Worm (Caenorhabditis elegans): Measurements from ENCODE around the gene F08F1.4.

Gene F08F1.4

DNA sequence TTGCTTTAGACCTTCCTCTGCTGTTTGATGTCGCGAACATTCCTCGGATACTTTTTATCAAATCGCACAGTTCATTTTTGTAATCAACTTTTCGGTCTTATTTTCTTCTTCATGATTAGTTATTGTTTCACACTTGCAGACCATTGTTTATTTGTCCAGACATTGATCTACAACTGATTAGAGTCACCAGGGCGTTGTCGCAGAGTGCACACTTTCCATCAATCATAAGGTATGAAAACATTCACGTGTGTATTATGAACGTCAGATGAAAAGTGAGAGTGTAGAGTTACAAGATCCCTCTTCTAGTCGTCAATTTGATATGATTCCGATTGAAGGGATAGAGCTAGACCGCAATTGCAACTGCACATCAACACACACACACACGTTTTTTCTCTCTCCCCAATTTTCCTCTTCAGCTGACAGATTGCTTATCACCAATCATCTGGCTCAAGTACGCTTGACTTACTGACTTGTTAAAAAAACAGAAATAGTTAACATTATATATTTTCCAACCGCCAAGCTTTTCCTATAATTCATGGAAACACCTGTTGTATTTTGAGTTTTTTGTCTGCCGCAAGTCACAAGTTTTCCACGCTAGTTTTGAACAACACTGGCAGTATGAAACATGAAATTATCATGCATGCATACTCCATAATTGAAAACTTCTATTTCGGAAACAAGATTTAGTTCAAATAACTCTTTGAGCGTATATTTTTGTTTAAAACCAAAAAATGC lies 26.9 kb downstream of the F08F1.4 start:
- TF ChIP-seq tbx-11 (GFP tag; IDR thresholded peaks at IDR 0.05) (no peak), pes-1 (GFP tag; IDR thresholded peaks at IDR 0.05) (no peak), tbx-37 (GFP tag; conservative IDR thresholded peaks at IDR 0.05) (no peak), B0310.2 (tag; optimal IDR thresholded peaks at IDR 0.05) (no peak), ceh-13 (GFP tag; optimal IDR thresholded peaks at IDR 0.05) (no peak), F13C5.2 (tag; optimal IDR thresholded peaks at IDR 0.05) (no peak), flt-1 (GFP tag; IDR thresholded peaks at IDR 0.05) (no peak), hmg-4 (GFP tag; optimal IDR thresholded peaks at IDR 0.05) (no peak), tra-4 (tag; optimal IDR thresholded peaks at IDR 0.05) (no peak), sea-1 (GFP tag; conservative IDR thresholded peaks at IDR 0.05) (no peak), scrt-1 (GFP tag; IDR thresholded peaks at IDR 0.05) (no peak), ceh-36 (tag; optimal IDR thresholded peaks at IDR 0.05) (no peak), hmbx-1 (tag; optimal IDR thresholded peaks at IDR 0.05) (no peak), ama-1 (optimal IDR thresholded peaks at IDR 0.05) (no peak), hnd-1 (tag; optimal IDR thresholded peaks at IDR 0.05) (no peak)

DNA sequence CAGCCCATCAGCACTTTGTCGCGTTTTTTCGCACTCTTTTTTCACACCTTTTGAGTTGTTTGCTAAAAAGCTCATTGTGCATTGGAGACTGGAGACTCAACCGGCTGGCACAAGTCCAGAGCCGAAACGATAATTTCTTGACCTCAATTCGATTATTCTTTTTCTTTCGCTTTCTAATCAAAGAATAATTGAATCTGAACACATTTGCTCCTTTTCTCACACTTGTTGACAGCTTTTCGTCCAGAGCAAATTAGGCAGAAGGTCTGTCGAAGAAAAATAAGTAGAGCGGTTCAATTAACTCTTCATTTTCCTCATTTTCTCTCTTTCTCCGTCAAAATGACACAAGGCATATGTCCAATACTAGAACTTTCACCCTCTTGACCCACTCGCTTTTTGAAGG lies 31.7 kb downstream of the F08F1.4 start:
- no peak for TF ChIP-seq pes-1 (GFP tag; IDR thresholded peaks at IDR 0.05)
- no peak for TF ChIP-seq hnd-1 (tag; optimal IDR thresholded peaks at IDR 0.05)

DNA sequence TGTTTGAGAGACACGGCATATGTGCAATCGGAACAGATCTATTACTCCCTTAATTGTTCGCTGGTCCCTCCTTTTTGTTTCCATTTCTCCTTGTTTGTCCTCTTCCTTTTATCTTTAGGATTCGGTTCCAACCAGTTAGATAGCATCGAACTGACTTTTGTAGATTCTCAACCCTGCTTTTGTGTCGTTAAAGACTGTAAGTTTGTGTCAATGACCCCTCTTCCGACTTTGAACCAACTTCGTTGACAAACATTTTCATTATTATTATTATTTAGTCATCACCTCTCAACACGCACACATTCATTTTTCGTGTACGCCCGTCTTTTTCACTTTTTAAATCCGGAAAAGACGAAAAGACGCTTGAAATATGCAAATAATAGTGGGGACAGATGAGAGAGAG lies 32.9 kb downstream of the F08F1.4 start, which contains the start of gene F16F9.1:
Gene F16F9.1 (plus strand): TSS at position 301 of the 400 bp plus-strand sequence.
- TF ChIP-seq ets-7 (tag; optimal IDR thresholded peaks at IDR 0.05) (no peak), ama-1 (optimal IDR thresholded peaks at IDR 0.05) (no peak), hnd-1 (tag; optimal IDR thresholded peaks at IDR 0.05) (no peak), B0310.2 (tag; optimal IDR thresholded peaks at IDR 0.05) (no peak), hmg-4 (GFP tag; optimal IDR thresholded peaks at IDR 0.05) (no peak), aly-1 (tag; optimal IDR thresholded peaks at IDR 0.05) (no peak), F13C5.2 (tag; optimal IDR thresholded peaks at IDR 0.05) (no peak), pes-1 (GFP tag; IDR thresholded peaks at IDR 0.05) (no peak), ceh-36 (tag; optimal IDR thresholded peaks at IDR 0.05) (no peak), ceh-13 (GFP tag; optimal IDR thresholded peaks at IDR 0.05) (no peak), tbx-37 (GFP tag; conservative IDR thresholded peaks at IDR 0.05) (no peak), hmbx-1 (tag; optimal IDR thresholded peaks at IDR 0.05) (no peak), tra-4 (tag; optimal IDR thresholded peaks at IDR 0.05) (no peak), scrt-1 (GFP tag; IDR thresholded peaks at IDR 0.05) (no peak), flt-1 (GFP tag; IDR thresholded peaks at IDR 0.05) (no peak), sea-1 (GFP tag; conservative IDR thresholded peaks at IDR 0.05) (no peak), tbx-11 (GFP tag; IDR thresholded peaks at IDR 0.05) (no peak)

DNA sequence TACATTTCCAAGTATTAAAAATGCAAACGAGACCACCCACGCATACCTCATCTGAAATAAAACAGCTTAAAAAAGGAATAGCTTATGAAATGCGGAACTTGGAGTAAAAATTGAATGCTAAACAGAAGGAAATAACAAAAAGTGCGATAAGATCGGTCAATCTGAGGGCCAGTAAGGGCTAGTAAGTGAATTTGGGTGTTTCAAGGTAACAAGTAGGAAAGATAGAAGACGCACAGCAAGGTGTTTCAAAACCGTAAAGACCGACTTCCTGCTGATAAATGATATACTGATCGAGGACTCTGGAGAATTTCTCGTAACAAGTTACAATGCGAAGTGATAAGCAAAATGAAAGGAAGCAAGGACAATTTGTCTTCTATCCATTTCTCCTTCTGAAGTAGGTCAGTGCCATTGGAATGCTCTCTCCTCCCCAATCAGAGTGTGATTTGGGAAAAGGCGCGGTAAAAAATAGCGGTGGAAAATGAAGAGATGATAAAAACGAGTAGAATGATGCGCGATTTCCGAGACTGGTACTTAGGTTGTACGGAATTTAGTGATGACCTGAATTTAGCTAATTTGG lies 42.4 kb downstream of the F08F1.4 start, which contains the start of gene dpy-6:
Gene dpy-6 (minus strand): TSS at position 51 of the 577 bp plus-strand sequence.
- TF ChIP-seq aly-1 (tag; optimal IDR thresholded peaks at IDR 0.05) (no peak), hnd-1 (tag; optimal IDR thresholded peaks at IDR 0.05) (no peak), B0310.2 (tag; optimal IDR thresholded peaks at IDR 0.05) (no peak), hmg-4 (GFP tag; optimal IDR thresholded peaks at IDR 0.05) (no peak), ama-1 (optimal IDR thresholded peaks at IDR 0.05) (no peak), hmbx-1 (tag; optimal IDR thresholded peaks at IDR 0.05) (no peak), scrt-1 (GFP tag; IDR thresholded peaks at IDR 0.05) (no peak), ceh-13 (GFP tag; optimal IDR thresholded peaks at IDR 0.05) (no peak), tra-4 (tag; optimal IDR thresholded peaks at IDR 0.05) (no peak), F13C5.2 (tag; optimal IDR thresholded peaks at IDR 0.05) (no peak), tbx-37 (GFP tag; conservative IDR thresholded peaks at IDR 0.05) (no peak), tbx-11 (GFP tag; IDR thresholded peaks at IDR 0.05) (no peak), pes-1 (GFP tag; IDR thresholded peaks at IDR 0.05) (no peak), sea-1 (GFP tag; conservative IDR thresholded peaks at IDR 0.05) (no peak)

DNA sequence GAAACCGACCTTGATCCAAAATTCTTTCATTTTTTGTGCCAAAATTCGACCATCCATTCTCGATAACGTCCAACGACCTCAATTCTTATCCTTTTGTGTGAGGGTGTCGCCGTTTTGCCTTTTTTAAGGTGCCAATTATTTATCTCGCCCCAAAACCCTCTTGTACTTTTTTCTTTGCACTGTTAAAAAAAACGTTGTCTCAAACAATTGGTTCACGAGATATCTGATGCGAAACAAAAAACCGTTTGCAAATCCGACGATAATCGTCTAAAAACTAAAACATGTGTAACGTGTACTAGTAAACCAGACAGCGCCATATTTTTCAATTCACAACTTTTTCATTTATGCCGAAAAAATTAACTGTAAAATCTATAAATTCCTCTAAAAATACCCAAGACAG lies 44.1 kb downstream of the F08F1.4 start, which contains the start of gene F16F9.3:
Gene F16F9.3 (plus strand): TSS at position 301 of the 400 bp plus-strand sequence.
- TF ChIP-seq F13C5.2 (tag; optimal IDR thresholded peaks at IDR 0.05) = no peak
- no peak for TF ChIP-seq flt-1 (GFP tag; IDR thresholded peaks at IDR 0.05)

DNA sequence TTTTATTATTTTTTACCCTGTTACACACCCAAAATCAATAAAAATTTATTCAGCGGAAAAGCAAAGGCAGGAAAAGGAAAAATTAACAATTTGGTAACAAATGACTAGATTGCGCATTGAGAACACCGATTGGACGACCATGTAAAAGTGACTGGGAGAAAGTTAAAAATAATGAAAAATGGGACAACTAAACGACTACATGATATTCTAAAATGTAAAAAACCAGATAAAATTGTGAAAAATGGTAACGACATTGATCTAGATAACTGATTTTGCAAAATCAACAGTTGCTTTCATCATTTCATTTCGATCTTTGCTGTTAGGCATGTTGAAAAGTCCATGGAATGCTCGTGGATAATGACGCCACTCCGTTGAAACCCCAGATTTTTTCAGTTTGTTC lies 46.6 kb downstream of the F08F1.4 start:
- TF ChIP-seq hmg-4 (GFP tag; optimal IDR thresholded peaks at IDR 0.05) = no peak
- no peak for TF ChIP-seq tra-4 (tag; optimal IDR thresholded peaks at IDR 0.05)
- TF ChIP-seq ama-1 (optimal IDR thresholded peaks at IDR 0.05) = no peak
- TF ChIP-seq sea-1 (GFP tag; conservative IDR thresholded peaks at IDR 0.05) = no peak
- TF ChIP-seq pes-1 (GFP tag; IDR thresholded peaks at IDR 0.05) = no peak
- TF ChIP-seq hnd-1 (tag; optimal IDR thresholded peaks at IDR 0.05) = no peak
- no peak for TF ChIP-seq tbx-11 (GFP tag; IDR thresholded peaks at IDR 0.05)
- TF ChIP-seq flt-1 (GFP tag; IDR thresholded peaks at IDR 0.05) = no peak
- TF ChIP-seq ets-7 (tag; optimal IDR thresholded peaks at IDR 0.05) = no peak
- no peak for TF ChIP-seq tbx-37 (GFP tag; conservative IDR thresholded peaks at IDR 0.05)
- no peak for TF ChIP-seq hmbx-1 (tag; optimal IDR thresholded peaks at IDR 0.05)
- TF ChIP-seq ceh-36 (tag; optimal IDR thresholded peaks at IDR 0.05) = no peak
- TF ChIP-seq B0310.2 (tag; optimal IDR thresholded peaks at IDR 0.05) = no peak
- TF ChIP-seq ceh-13 (GFP tag; optimal IDR thresholded peaks at IDR 0.05) = no peak
- no peak for TF ChIP-seq scrt-1 (GFP tag; IDR thresholded peaks at IDR 0.05)
- no peak for TF ChIP-seq aly-1 (tag; optimal IDR thresholded peaks at IDR 0.05)

DNA sequence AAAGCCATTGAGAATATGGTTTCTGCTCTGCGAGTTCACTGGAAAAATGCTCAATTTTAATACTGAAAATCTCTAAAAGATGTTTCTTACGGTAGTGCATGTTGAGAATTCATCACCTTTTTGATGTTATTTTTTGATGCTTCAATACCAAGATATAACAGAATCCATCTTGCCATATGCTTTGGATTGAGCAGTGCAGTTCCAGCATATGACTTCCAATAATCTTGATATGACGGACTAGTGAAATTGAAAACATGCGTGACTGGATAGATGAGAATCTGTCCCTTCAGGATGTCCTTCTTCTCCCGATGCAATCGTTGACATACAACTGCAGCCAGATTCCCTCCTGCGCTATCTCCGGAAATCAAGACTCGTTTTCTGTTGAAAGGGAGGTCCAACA lies 47.7 kb downstream of the F08F1.4 start:
- TF ChIP-seq sea-1 (GFP tag; conservative IDR thresholded peaks at IDR 0.05) (no peak), tbx-37 (GFP tag; conservative IDR thresholded peaks at IDR 0.05) (no peak), B0310.2 (tag; optimal IDR thresholded peaks at IDR 0.05) (no peak), tbx-11 (GFP tag; IDR thresholded peaks at IDR 0.05) (no peak), hmbx-1 (tag; optimal IDR thresholded peaks at IDR 0.05) (no peak), ceh-13 (GFP tag; optimal IDR thresholded peaks at IDR 0.05) (no peak), tra-4 (tag; optimal IDR thresholded peaks at IDR 0.05) (no peak), ama-1 (optimal IDR thresholded peaks at IDR 0.05) (no peak), hmg-4 (GFP tag; optimal IDR thresholded peaks at IDR 0.05) (no peak), ets-7 (tag; optimal IDR thresholded peaks at IDR 0.05) (no peak), hnd-1 (tag; optimal IDR thresholded peaks at IDR 0.05) (no peak), ceh-36 (tag; optimal IDR thresholded peaks at IDR 0.05) (no peak), flt-1 (GFP tag; IDR thresholded peaks at IDR 0.05) (no peak), pes-1 (GFP tag; IDR thresholded peaks at IDR 0.05) (no peak), aly-1 (tag; optimal IDR thresholded peaks at IDR 0.05) (no peak), scrt-1 (GFP tag; IDR thresholded peaks at IDR 0.05) (no peak)

Measured in whole organism, early embryonic.